Worm (Caenorhabditis elegans) whole organism, young adult: ENCODE results near the gene fbxa-10.

ENCODE experiments used
- B0336.3 ChIP-seq: fragments of 200-800 bp; sonication (Bioruptor generic); IDR thresholded peaks from 2 replicates; pipeline ENCODE4 v1.3.6; 2022; ENCODE audit warnings: missing genetic modification characterization, missing compliant biosample characterization
- D2030.7 ChIP-seq: fragments of 200-800 bp; sonication (Bioruptor generic); IDR thresholded peaks from 2 replicates; pipeline ENCODE4 v1.3.6; 2022; ENCODE audit warnings: missing genetic modification reagents, missing genetic modification characterization, missing compliant biosample characterization
- F33H1.4 ChIP-seq: fragments of 200-800 bp; sonication (Bioruptor generic); IDR thresholded peaks from 2 replicates; pipeline ENCODE4 v1.3.6; 2022; ENCODE audit warnings: missing genetic modification reagents, missing genetic modification characterization, missing compliant biosample characterization
- F52B5.7 ChIP-seq: sonication (generic microtip); optimal IDR thresholded peaks from 2 replicates; lab custom pipeline; 2016; ENCODE audit warnings: mild to moderate bottlenecking, missing genetic modification characterization, missing compliant biosample characterization
- F55B11.4 ChIP-seq: sonication (generic microtip); optimal IDR thresholded peaks from 2 replicates; lab custom pipeline; 2016; ENCODE audit warnings: missing compliant biosample characterization, missing genetic modification characterization, borderline replicate concordance; ENCODE audit not compliant: insufficient read depth
- K12H6.12 ChIP-seq: fragments of 200-800 bp; sonication (Bioruptor generic); optimal IDR thresholded peaks from 2 replicates; lab custom pipeline; 2018; ENCODE audit warnings: mild to moderate bottlenecking, missing genetic modification characterization, missing compliant biosample characterization
- Y53F4B.3 ChIP-seq: fragments of 200-800 bp; sonication (Bioruptor generic); IDR thresholded peaks from 2 replicates; pipeline ENCODE4 v1.3.6; 2022; ENCODE audit warnings: missing genetic modification reagents, missing genetic modification characterization, missing compliant biosample characterization
- Y53G8AR.9 ChIP-seq: fragments of 200-800 bp; sonication (Bioruptor generic); conservative IDR thresholded peaks from 2 replicates; pipeline ENCODE4 v1.3.6; 2022; ENCODE audit warnings: missing genetic modification reagents, missing genetic modification characterization, missing compliant biosample characterization
- Y67H2A.10 ChIP-seq: fragments of 200-800 bp; sonication (Bioruptor generic); conservative IDR thresholded peaks from 2 replicates; pipeline ENCODE4 v1.3.6; 2022; ENCODE audit warnings: missing genetic modification reagents, missing genetic modification characterization, missing compliant biosample characterization
- Y79H2A.3 ChIP-seq: fragments of 200-800 bp; sonication (Bioruptor generic); conservative IDR thresholded peaks from 2 replicates; pipeline ENCODE4 v1.3.6; 2022; ENCODE audit warnings: missing genetic modification reagents, missing genetic modification characterization, missing compliant biosample characterization
- Y95B8A.8 ChIP-seq: fragments of 200-800 bp; sonication (Bioruptor generic); IDR thresholded peaks from 2 replicates; pipeline ENCODE4 v1.3.6; 2022; ENCODE audit warnings: missing genetic modification reagents, missing genetic modification characterization, missing compliant biosample characterization
- ZK185.1 ChIP-seq: sonication (generic microtip); optimal IDR thresholded peaks from 2 replicates; lab custom pipeline; 2016; ENCODE audit warnings: mild to moderate bottlenecking, missing genetic modification characterization, missing compliant biosample characterization; ENCODE audit not compliant: poor library complexity, severe bottlenecking
- aptf-2 ChIP-seq: fragments of 200-800 bp; sonication (Bioruptor generic); conservative IDR thresholded peaks from 2 replicates; pipeline ENCODE4 v1.3.6; 2022; ENCODE audit warnings: missing genetic modification reagents, missing genetic modification characterization, missing compliant biosample characterization
- attf-5 ChIP-seq: fragments of 200-800 bp; sonication (Bioruptor generic); optimal IDR thresholded peaks from 2 replicates; lab custom pipeline; 2018; ENCODE audit warnings: mild to moderate bottlenecking, missing genetic modification characterization, missing compliant biosample characterization
- ccch-3 ChIP-seq: fragments of 200-800 bp; sonication (Bioruptor generic); optimal IDR thresholded peaks from 2 replicates; lab custom pipeline; 2018; ENCODE audit warnings: mild to moderate bottlenecking, missing genetic modification characterization, missing compliant biosample characterization
- cebp-1 ChIP-seq, 2 experiments: fragments of 200-800 bp in 1 of 2; sonication (Bioruptor generic) in 1 of 2; sonication (generic microtip) in 1 of 2; IDR thresholded peaks in 1 of 2; optimal IDR thresholded peaks in 1 of 2; 2 replicates each; pipeline versions ENCODE4 v1.3.6 to Lab custom; 2017 to 2022; ENCODE audit warnings: missing compliant biosample characterization in 2 of 2, missing genetic modification characterization in 2 of 2, mild to moderate bottlenecking in 1 of 2, missing genetic modification reagents in 1 of 2, moderate library complexity in 1 of 2
- cebp-2 ChIP-seq: fragments of 200-800 bp; sonication (Bioruptor generic); IDR thresholded peaks from 2 replicates; pipeline ENCODE4 v1.3.6; 2022; ENCODE audit warnings: missing genetic modification characterization, missing compliant biosample characterization
- ceh-40 ChIP-seq: fragments of 200-800 bp; sonication (Bioruptor generic); IDR thresholded peaks from 2 replicates; pipeline ENCODE4 v1.3.6; 2022; ENCODE audit warnings: missing genetic modification characterization, missing compliant biosample characterization
- chd-7 ChIP-seq: sonication (generic microtip); optimal IDR thresholded peaks from 2 replicates; lab custom pipeline; 2016; ENCODE audit warnings: mild to moderate bottlenecking, missing genetic modification characterization, moderate library complexity, missing compliant biosample characterization
- egl-44 ChIP-seq: fragments of 200-800 bp; sonication (Bioruptor generic); IDR thresholded peaks from 2 replicates; pipeline ENCODE4 v1.3.6; 2022; ENCODE audit warnings: missing genetic modification reagents, missing genetic modification characterization, missing compliant biosample characterization
- ekl-4 ChIP-seq: fragments of 200-800 bp; sonication (Bioruptor generic); IDR thresholded peaks from 2 replicates; pipeline ENCODE4 v1.3.6; 2022; ENCODE audit warnings: missing genetic modification reagents, missing genetic modification characterization, missing compliant biosample characterization
- ets-4 ChIP-seq: fragments of 200-800 bp; sonication (Bioruptor generic); optimal IDR thresholded peaks from 2 replicates; lab custom pipeline; 2018; ENCODE audit warnings: mild to moderate bottlenecking, missing genetic modification characterization, missing compliant biosample characterization
- hmg-1.2 ChIP-seq: fragments of 200-800 bp; sonication (Bioruptor generic); IDR thresholded peaks from 2 replicates; pipeline ENCODE4 v1.3.6; 2022; ENCODE audit warnings: missing genetic modification reagents, missing genetic modification characterization, missing compliant biosample characterization
- hsf-1 ChIP-seq: fragments of 200-800 bp; sonication (Bioruptor generic); IDR thresholded peaks from 2 replicates; pipeline ENCODE4 v1.3.6; 2022; ENCODE audit warnings: missing genetic modification reagents, missing genetic modification characterization, missing compliant biosample characterization
- let-607 ChIP-seq, 2 experiments: fragments of 200-800 bp in 1 of 2; sonication (Bioruptor generic) in 1 of 2; sonication (generic microtip) in 1 of 2; optimal IDR thresholded peaks; 2 replicates each; lab custom pipeline; 2016 to 2018; ENCODE audit warnings: mild to moderate bottlenecking in 2 of 2, missing compliant biosample characterization in 2 of 2, missing genetic modification characterization in 2 of 2, moderate library complexity in 2 of 2, missing genotype in 1 of 2
- lin-54 ChIP-seq: fragments of 200-800 bp; sonication (Bioruptor generic); optimal IDR thresholded peaks from 2 replicates; lab custom pipeline; 2018; ENCODE audit warnings: mild to moderate bottlenecking, missing genetic modification characterization, missing compliant biosample characterization
- madf-10 ChIP-seq: sonication (generic microtip); optimal IDR thresholded peaks from 2 replicates; lab custom pipeline; 2016; ENCODE audit warnings: mild to moderate bottlenecking, missing genetic modification characterization, missing compliant biosample characterization
- madf-3 ChIP-seq: fragments of 200-800 bp; sonication (Bioruptor generic); IDR thresholded peaks from 2 replicates; pipeline ENCODE4 v1.3.6; 2022; ENCODE audit warnings: missing genetic modification reagents, missing genetic modification characterization, missing compliant biosample characterization
- madf-6 ChIP-seq: fragments of 200-800 bp; sonication (Bioruptor generic); IDR thresholded peaks from 2 replicates; pipeline ENCODE4 v1.3.6; 2022; ENCODE audit warnings: missing genetic modification reagents, missing genetic modification characterization, missing compliant biosample characterization
- madf-8 ChIP-seq: fragments of 200-800 bp; sonication (Bioruptor generic); conservative IDR thresholded peaks from 2 replicates; pipeline ENCODE4 v1.3.6; 2022; ENCODE audit warnings: missing genetic modification reagents, missing genetic modification characterization, missing compliant biosample characterization
- mcd-1 ChIP-seq: fragments of 200-800 bp; sonication (Bioruptor generic); IDR thresholded peaks from 2 replicates; pipeline ENCODE4 v1.3.6; 2022; ENCODE audit warnings: missing genetic modification reagents, missing genetic modification characterization, missing compliant biosample characterization
- nfyb-1 ChIP-seq: fragments of 200-800 bp; sonication (Bioruptor generic); IDR thresholded peaks from 2 replicates; pipeline ENCODE4 v1.3.6; 2022; ENCODE audit warnings: missing genetic modification reagents, missing genetic modification characterization, missing compliant biosample characterization
- nhr-27 ChIP-seq: fragments of 200-800 bp; sonication (Bioruptor generic); optimal IDR thresholded peaks from 2 replicates; lab custom pipeline; 2018; ENCODE audit warnings: mild to moderate bottlenecking, missing genetic modification characterization, moderate library complexity, missing compliant biosample characterization
- nhr-90 ChIP-seq: sonication (generic microtip); optimal IDR thresholded peaks from 2 replicates; lab custom pipeline; 2016; ENCODE audit warnings: missing genotype, mild to moderate bottlenecking, missing genetic modification characterization, missing compliant biosample characterization
- pbrm-1 ChIP-seq: fragments of 200-800 bp; sonication (Bioruptor generic); IDR thresholded peaks from 2 replicates; pipeline ENCODE4 v1.3.6; 2022; ENCODE audit warnings: missing genetic modification reagents, missing genetic modification characterization, missing compliant biosample characterization
- rec-8 ChIP-seq, 2 experiments: sonication (generic microtip); optimal IDR thresholded peaks; 2 replicates each; lab custom pipeline; 2016; ENCODE audit warnings: mild to moderate bottlenecking in 2 of 2, missing genetic modification characterization in 2 of 2, missing genetic modification reagents in 2 of 2, missing genotype in 2 of 2, missing biosample characterization in 1 of 2, missing compliant biosample characterization in 1 of 2, moderate library complexity in 1 of 2
- repo-1 ChIP-seq: sonication (generic microtip); optimal IDR thresholded peaks from 2 replicates; lab custom pipeline; 2017; ENCODE audit warnings: mild to moderate bottlenecking, missing genetic modification characterization, missing compliant biosample characterization
- tlf-1 ChIP-seq: fragments of 200-800 bp; sonication (Bioruptor generic); optimal IDR thresholded peaks from 2 replicates; lab custom pipeline; 2018; ENCODE audit warnings: mild to moderate bottlenecking, missing genetic modification characterization, missing compliant biosample characterization
- unc-62 ChIP-seq: fragments of 150-350 bp; optimal IDR thresholded peaks from 2 replicates; lab custom pipeline; 2014; ENCODE audit warnings: missing biosample characterization, missing genetic modification reagents, missing genetic modification characterization
- ztf-18 ChIP-seq: sonication (generic microtip); optimal IDR thresholded peaks from 2 replicates; lab custom pipeline; 2016; ENCODE audit warnings: missing genotype, mild to moderate bottlenecking, missing genetic modification characterization, missing compliant biosample characterization
- ztf-26 ChIP-seq: sonication (generic microtip); optimal IDR thresholded peaks from 2 replicates; lab custom pipeline; 2017; ENCODE audit warnings: missing genetic modification characterization, missing compliant biosample characterization
- ztf-3 ChIP-seq: fragments of 200-800 bp; sonication (Bioruptor generic); optimal IDR thresholded peaks from 2 replicates; lab custom pipeline; 2018; ENCODE audit warnings: mild to moderate bottlenecking, missing genetic modification characterization, missing compliant biosample characterization

Gene fbxa-10

ce11 chrIII:952184-952583 lies at the start of gene fbxa-10:
TSS of gene fbxa-10 (plus strand) at chrIII:952390.
- TF ChIP-seq Y95B8A.8 (no peak), madf-6 (GFP tag; lab: Robert Waterston, UW) (no peak), nhr-27 (no peak), Y79H2A.3 (GFP tag; lab: Robert Waterston, UW) (no peak), egl-44 (GFP tag; lab: Robert Waterston, UW) (no peak), ets-4 (GFP tag; lab: Kevin White, UChicago) (no peak), let-607 (tag; optimal IDR thresholded peaks at IDR 0.05; lab: Kevin White, UChicago) (no peak), B0336.3 (GFP tag; lab: Robert Waterston, UW) (no peak), cebp-2 (GFP tag; lab: Robert Waterston, UW) (no peak), madf-10 (tag; lab: Kevin White, UChicago) (no peak), K12H6.12 (tag; lab: Kevin White, UChicago) (no peak)

- TF ChIP-seq ccch-3 (GFP tag; lab: Kevin White, UChicago), result no peak
- no peak for TF ChIP-seq nhr-90 (tag; lab: Kevin White, UChicago)
- TF ChIP-seq nfyb-1 (GFP tag; lab: Robert Waterston, UW), result no peak
- TF ChIP-seq unc-62, result no peak
- TF ChIP-seq ZK185.1, result no peak
- TF ChIP-seq Y53F4B.3, result no peak
- no peak for TF ChIP-seq Y67H2A.10 (GFP tag; lab: Robert Waterston, UW)
- no peak for TF ChIP-seq ztf-3 (GFP tag; lab: Kevin White, UChicago)
- no peak for TF ChIP-seq pbrm-1 (GFP tag; lab: Robert Waterston, UW)
- TF ChIP-seq F33H1.4 (GFP tag; lab: Robert Waterston, UW), result no peak
- no peak for TF ChIP-seq madf-8 (GFP tag; lab: Robert Waterston, UW)
- TF ChIP-seq mcd-1, result no peak
- TF ChIP-seq, all 124 proteins: peak for 0
Measured at ce11 chrIII:907311-907710, 44.9 kb upstream of the fbxa-10 start, which contains the start of gene F23H11.4. TSS of gene F23H11.4 (minus strand) at chrIII:907539.

DNA sequence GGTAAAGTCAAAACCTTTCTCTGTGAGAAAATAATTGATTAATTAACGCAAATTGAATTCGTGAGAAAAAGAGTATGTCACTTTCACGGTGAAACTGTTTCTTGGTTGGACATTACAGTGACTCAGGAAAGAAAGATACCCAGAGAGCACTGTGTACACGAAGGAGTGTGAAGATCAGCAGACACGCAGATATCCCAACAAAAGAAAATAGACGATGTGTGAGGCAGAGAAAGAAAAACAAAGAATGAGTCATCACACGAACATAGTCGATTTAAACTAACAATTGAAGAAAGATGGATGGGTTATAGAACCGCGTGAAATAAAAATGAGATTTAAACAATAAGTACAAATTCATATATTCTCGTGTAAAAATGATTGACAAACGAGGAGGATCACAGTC lies 44.2 kb upstream of the fbxa-10 start:
- TF ChIP-seq F55B11.4 (no peak), D2030.7 (GFP tag; lab: Robert Waterston, UW) (no peak), hmg-1.2 (GFP tag; lab: Robert Waterston, UW) (peak; percentile 16; the same call in 1 of the 2 replicates), cebp-1 (GFP tag; IDR thresholded peaks at IDR 0.05; lab: Robert Waterston, UW) (no peak), cebp-1 (tag; optimal IDR thresholded peaks at IDR 0.05; lab: Kevin White, UChicago) (peak; percentile 2)

ce11 chrIII:909540-909939 lies 42.6 kb upstream of the fbxa-10 start, which contains the start of gene crls-1:
TSS of gene crls-1 (minus strand) at chrIII:909902.
- TF ChIP-seq tlf-1 (peak; percentile 16), K12H6.12 (tag; lab: Kevin White, UChicago) (no peak), aptf-2 (GFP tag; lab: Robert Waterston, UW) (no peak), chd-7 (tag; lab: Kevin White, UChicago) (peak; percentile 25), madf-3 (0 out of 2 replicates have a peak, but pooled peaks have one; percentile 28), attf-5 (GFP tag; lab: Kevin White, UChicago) (no peak), rec-8 (tag; optimal IDR thresholded peaks at IDR 0.05; lab: Kevin White, UChicago) (no peak), D2030.7 (GFP tag; lab: Robert Waterston, UW) (peak; percentile 14; the same call in 1 of the 2 replicates), ekl-4 (GFP tag; lab: Robert Waterston, UW) (peak; percentile 58; the same call in 1 of the 2 replicates), Y95B8A.8 (0 out of 2 replicates have a peak, but pooled peaks have one; percentile 17), lin-54 (no peak), mcd-1 (peak; percentile 29), nfyb-1 (GFP tag; lab: Robert Waterston, UW) (0 out of 2 replicates have a peak, but pooled peaks have one; percentile 37), hsf-1 (GFP tag; lab: Robert Waterston, UW) (peak; percentile 59; the same call in 1 of the 2 replicates), F52B5.7 (tag; lab: Kevin White, UChicago) (peak; percentile 26), Y53G8AR.9 (GFP tag; lab: Robert Waterston, UW) (peak; percentile 53; the same call in 1 of the 2 replicates), ztf-18 (tag; lab: Kevin White, UChicago) (no peak), repo-1 (tag; lab: Kevin White, UChicago) (peak; percentile 72), ztf-26 (tag; lab: Kevin White, UChicago) (no peak), madf-6 (GFP tag; lab: Robert Waterston, UW) (peak; percentile 14; the same call in 1 of the 2 replicates), ceh-40 (GFP tag; lab: Robert Waterston, UW) (no peak), B0336.3 (GFP tag; lab: Robert Waterston, UW) (0 out of 2 replicates have a peak, but pooled peaks have one; percentile 30)
